Fruit fly (Drosophila melanogaster) whole organism, embryonic: Measurements from ENCODE around the gene CG31223.
A peak's percentile ranks its signal among the peaks of the same experiment; 100 is the strongest.

Experiments used
- Atf3 ChIP-seq: fragments of 200-800 bp; sonication (Bioruptor generic); optimal IDR thresholded peaks from 3 replicates; lab custom pipeline; 2016; ENCODE audit warnings: missing biosample characterization, missing genetic modification characterization
- B-H1 ChIP-seq: fragments of 200-800 bp; sonication (Bioruptor generic); IDR thresholded peaks from 3 replicates; pipeline ENCODE4 v1.3.6; 2022; ENCODE audit warnings: missing biosample characterization, missing genetic modification characterization
- CG10321 ChIP-seq: fragments of 200-800 bp; sonication (Bioruptor generic); IDR thresholded peaks from 2 replicates; pipeline ENCODE4 v1.3.6; 2022; ENCODE audit warnings: missing biosample characterization, missing genetic modification characterization
- CG14860 ChIP-seq: fragments of 200-800 bp; sonication (Bioruptor generic); IDR thresholded peaks from 3 replicates; pipeline ENCODE4 v1.3.6; 2022; ENCODE audit warnings: missing biosample characterization, missing genetic modification characterization; ENCODE audit not compliant: partially characterized antibody
- CG17802 ChIP-seq: fragments of 200-800 bp; sonication (Bioruptor generic); optimal IDR thresholded peaks from 2 replicates; lab custom pipeline; 2018; ENCODE audit warnings: missing biosample characterization, mild to moderate bottlenecking, missing genetic modification characterization, moderate library complexity
- CG17829 ChIP-seq: fragments of 200-800 bp; optimal IDR thresholded peaks from 2 replicates; lab custom pipeline; 2019; ENCODE audit warnings: missing biosample characterization, mild to moderate bottlenecking, missing genetic modification characterization, moderate library complexity
- CG31365 ChIP-seq: fragments of 200-800 bp; sonication (Bioruptor generic); optimal IDR thresholded peaks from 2 replicates; lab custom pipeline; 2018; ENCODE audit warnings: missing biosample characterization, mild to moderate bottlenecking, missing genetic modification characterization
- CG31388 ChIP-seq: fragments of 200-800 bp; sonication (Bioruptor generic); optimal IDR thresholded peaks from 2 replicates; lab custom pipeline; 2016; ENCODE audit warnings: missing biosample characterization, missing genetic modification characterization
- CG4328 ChIP-seq: fragments of 200-800 bp; sonication (Bioruptor generic); optimal IDR thresholded peaks from 3 replicates; lab custom pipeline; 2017; ENCODE audit warnings: missing biosample characterization, missing genetic modification reagents, missing genetic modification characterization
- CG6854 ChIP-seq: fragments of 200-800 bp; sonication (Bioruptor generic); optimal IDR thresholded peaks from 3 replicates; lab custom pipeline; 2017; ENCODE audit warnings: missing biosample characterization, mild to moderate bottlenecking, missing genetic modification characterization
- CG8388 ChIP-seq: fragments of 200-800 bp; sonication (Bioruptor generic); optimal IDR thresholded peaks from 2 replicates; lab custom pipeline; 2019; ENCODE audit warnings: missing biosample characterization, mild to moderate bottlenecking, missing genetic modification characterization, moderate library complexity
- CG8944 ChIP-seq: fragments of 200-800 bp; sonication (Bioruptor generic); optimal IDR thresholded peaks from 3 replicates; lab custom pipeline; 2016; ENCODE audit warnings: missing biosample characterization, missing genetic modification characterization
- CG9215 ChIP-seq: fragments of 200-800 bp; sonication (Bioruptor generic); IDR thresholded peaks from 2 replicates; pipeline ENCODE4 v1.3.6; 2022; ENCODE audit warnings: missing biosample characterization, missing genetic modification characterization
- CTCF ChIP-seq: fragments of 200-800 bp; sonication (Bioruptor generic); optimal IDR thresholded peaks from 2 replicates; lab custom pipeline; 2017; ENCODE audit warnings: missing biosample characterization, mild to moderate bottlenecking, missing genetic modification characterization, moderate library complexity
- Dfd ChIP-seq, 2 experiments: fragments of >200 bp; optimal IDR thresholded peaks; 2 replicates each; lab custom pipeline; 2017; ENCODE audit warnings: missing biosample characterization in 2 of 2, missing genetic modification characterization in 2 of 2
- E2f1 ChIP-seq: fragments of 200-800 bp; sonication (Bioruptor generic); IDR thresholded peaks from 2 replicates; pipeline ENCODE4 v1.3.6; 2022; ENCODE audit warnings: missing biosample characterization, missing genetic modification characterization
- Fer3 ChIP-seq: fragments of 200-800 bp; sonication (Bioruptor generic); optimal IDR thresholded peaks from 2 replicates; lab custom pipeline; 2018; ENCODE audit warnings: missing biosample characterization, mild to moderate bottlenecking, missing genetic modification characterization, moderate library complexity
- HLHmδ ChIP-seq: fragments of 200-800 bp; sonication (Bioruptor generic); optimal IDR thresholded peaks from 2 replicates; lab custom pipeline; 2018; ENCODE audit warnings: missing biosample characterization, mild to moderate bottlenecking, missing genetic modification characterization, moderate library complexity
- Hey ChIP-seq: fragments of 200-800 bp; sonication (Bioruptor generic); optimal IDR thresholded peaks from 3 replicates; lab custom pipeline; 2018; ENCODE audit warnings: missing biosample characterization, mild to moderate bottlenecking, missing genetic modification characterization
- HmgZ ChIP-seq: fragments of 200-800 bp; sonication (Bioruptor generic); optimal IDR thresholded peaks from 2 replicates; lab custom pipeline; 2018; ENCODE audit warnings: missing biosample characterization, mild to moderate bottlenecking, missing genetic modification characterization
- Jarid2 ChIP-seq: fragments of 200-800 bp; sonication (Bioruptor generic); optimal IDR thresholded peaks from 3 replicates; lab custom pipeline; 2017; ENCODE audit warnings: mild to moderate bottlenecking, missing biosample characterization, missing genetic modification reagents, missing genetic modification characterization
- Nf-YA ChIP-seq: fragments of 200-800 bp; sonication (Bioruptor generic); IDR thresholded peaks from 2 replicates; pipeline ENCODE4 v1.3.6; 2022; ENCODE audit warnings: missing biosample characterization, missing genetic modification characterization
- Oli ChIP-seq: fragments of 200-800 bp; sonication (Bioruptor generic); optimal IDR thresholded peaks from 2 replicates; lab custom pipeline; 2018; ENCODE audit warnings: missing biosample characterization, mild to moderate bottlenecking, missing genetic modification characterization, moderate library complexity
- Tbp ChIP-seq: fragments of >200 bp; optimal IDR thresholded peaks from 2 replicates; lab custom pipeline; 2018; ENCODE audit warnings: missing biosample characterization, missing genetic modification characterization
- Trl ChIP-seq, 3 experiments: fragments of >200 bp in 2 of 3; fragments of 200-800 bp in 1 of 3; sonication (Bioruptor generic) in 1 of 3; optimal IDR thresholded peaks; 2 replicates in 1 of 3; 3 replicates in 2 of 3; lab custom pipeline; 2016 to 2017; ENCODE audit warnings: missing biosample characterization in 1 of 3, missing genetic modification characterization in 1 of 3
- ac ChIP-seq: fragments of 200-800 bp; sonication (Bioruptor generic); optimal IDR thresholded peaks from 3 replicates; lab custom pipeline; 2017; ENCODE audit warnings: missing biosample characterization, mild to moderate bottlenecking, missing genetic modification characterization
- cwo ChIP-seq: fragments of 200-800 bp; sonication (Bioruptor generic); optimal IDR thresholded peaks from 3 replicates; lab custom pipeline; 2017; ENCODE audit warnings: missing biosample characterization, missing genetic modification characterization, mild to moderate bottlenecking, moderate library complexity, missing genetic modification reagents
- dan ChIP-seq: fragments of 200-800 bp; sonication (Bioruptor generic); IDR thresholded peaks from 2 replicates; pipeline ENCODE4 v1.3.6; 2022; ENCODE audit warnings: missing biosample characterization, missing genetic modification characterization
- eyg ChIP-seq: fragments of 200-800 bp; sonication (Bioruptor generic); optimal IDR thresholded peaks from 3 replicates; lab custom pipeline; 2016; ENCODE audit warnings: missing biosample characterization, missing genetic modification characterization
- gcm ChIP-seq: fragments of 200-800 bp; sonication (Bioruptor generic); optimal IDR thresholded peaks from 2 replicates; lab custom pipeline; 2019; ENCODE audit warnings: missing biosample characterization, mild to moderate bottlenecking, missing genetic modification characterization, moderate library complexity
- gem ChIP-seq: fragments of 200-800 bp; sonication (Bioruptor generic); optimal IDR thresholded peaks from 2 replicates; lab custom pipeline; 2019; ENCODE audit warnings: missing biosample characterization, mild to moderate bottlenecking, missing genetic modification characterization, moderate library complexity
- grn ChIP-seq: fragments of 200-800 bp; sonication (Bioruptor generic); optimal IDR thresholded peaks from 3 replicates; lab custom pipeline; 2017; ENCODE audit warnings: missing biosample characterization, missing genetic modification characterization
- gt ChIP-seq: fragments of 200-800 bp; sonication (Bioruptor generic); IDR thresholded peaks from 2 replicates; pipeline ENCODE4 v1.3.6; 2022; ENCODE audit warnings: missing biosample characterization, missing genetic modification characterization
- her ChIP-seq: fragments of 200-800 bp; sonication (Bioruptor generic); optimal IDR thresholded peaks from 2 replicates; lab custom pipeline; 2016; ENCODE audit warnings: missing biosample characterization, missing genetic modification characterization
- hth ChIP-seq: fragments of >200 bp; optimal IDR thresholded peaks from 2 replicates; lab custom pipeline; 2017; ENCODE audit warnings: inconsistent platforms
- ind ChIP-seq: fragments of 200-800 bp; sonication (Bioruptor generic); optimal IDR thresholded peaks from 3 replicates; lab custom pipeline; 2016; ENCODE audit warnings: missing biosample characterization, missing genetic modification characterization
- jigr1 ChIP-seq: fragments of 200-800 bp; sonication (Bioruptor generic); IDR thresholded peaks from 3 replicates; pipeline ENCODE4 v1.3.6; 2022; ENCODE audit warnings: missing biosample characterization, missing genetic modification characterization
- pfk ChIP-seq: fragments of 200-800 bp; sonication (Bioruptor generic); optimal IDR thresholded peaks from 2 replicates; lab custom pipeline; 2018; ENCODE audit warnings: missing biosample characterization, mild to moderate bottlenecking, missing genetic modification characterization, moderate library complexity
- pita ChIP-seq: fragments of 200-800 bp; sonication (Bioruptor generic); optimal IDR thresholded peaks from 2 replicates; lab custom pipeline; 2017; ENCODE audit warnings: missing biosample characterization, mild to moderate bottlenecking, missing genetic modification characterization
- pnt ChIP-seq: fragments of 200-800 bp; sonication (Bioruptor generic); optimal IDR thresholded peaks from 3 replicates; lab custom pipeline; 2016; ENCODE audit warnings: missing biosample characterization, missing genetic modification characterization
- pum ChIP-seq: fragments of 200-800 bp; sonication (Bioruptor generic); optimal IDR thresholded peaks from 2 replicates; lab custom pipeline; 2016; ENCODE audit warnings: missing biosample characterization, missing genetic modification characterization
- scrt ChIP-seq: fragments of 200-800 bp; sonication (Bioruptor generic); optimal IDR thresholded peaks from 2 replicates; lab custom pipeline; 2018; ENCODE audit warnings: missing biosample characterization, mild to moderate bottlenecking, missing genetic modification characterization, moderate library complexity
- sens ChIP-seq: fragments of 200-800 bp; sonication (Bioruptor generic); peaks from one replicate; lab custom pipeline; 2016; ENCODE audit warnings: missing biosample characterization, missing genetic modification characterization
- slbo ChIP-seq: fragments of 200-800 bp; sonication (Bioruptor generic); IDR thresholded peaks from 2 replicates; pipeline ENCODE4 v1.3.6; 2022; ENCODE audit warnings: missing biosample characterization, missing genetic modification characterization
- ssp ChIP-seq: fragments of 200-800 bp; sonication (Bioruptor generic); IDR thresholded peaks from 2 replicates; pipeline ENCODE4 v1.3.6; 2022; ENCODE audit warnings: missing biosample characterization, missing genetic modification characterization
- stc ChIP-seq: fragments of 200-800 bp; sonication (Bioruptor generic); IDR thresholded peaks from 2 replicates; pipeline ENCODE4 v1.3.6; 2022; ENCODE audit warnings: missing biosample characterization, missing genetic modification characterization
- sug ChIP-seq: fragments of 200-800 bp; optimal IDR thresholded peaks from 2 replicates; lab custom pipeline; 2019; ENCODE audit warnings: missing biosample characterization, mild to moderate bottlenecking, missing genetic modification characterization, moderate library complexity
- tgo ChIP-seq: fragments of 200-800 bp; sonication (Bioruptor generic); IDR thresholded peaks from 3 replicates; pipeline ENCODE4 v1.3.6; 2022; ENCODE audit warnings: missing biosample characterization, missing genetic modification characterization
- tna ChIP-seq: fragments of 200-800 bp; sonication (Bioruptor generic); IDR thresholded peaks from 2 replicates; pipeline ENCODE4 v1.3.6; 2022; ENCODE audit warnings: missing biosample characterization, missing genetic modification characterization; ENCODE audit not compliant: partially characterized antibody
- unpg ChIP-seq: fragments of 200-800 bp; sonication (Bioruptor generic); optimal IDR thresholded peaks from 3 replicates; lab custom pipeline; 2018; ENCODE audit warnings: missing biosample characterization, mild to moderate bottlenecking, missing genetic modification characterization, moderate library complexity
- vnd ChIP-seq: fragments of 200-800 bp; sonication (Bioruptor generic); IDR thresholded peaks from 3 replicates; pipeline ENCODE4 v1.3.6; 2022; ENCODE audit warnings: missing biosample characterization, missing genetic modification characterization; ENCODE audit not compliant: partially characterized antibody
- yki ChIP-seq: fragments of >200 bp; optimal IDR thresholded peaks from 3 replicates; lab custom pipeline; 2018

Gene CG31223

DNA sequence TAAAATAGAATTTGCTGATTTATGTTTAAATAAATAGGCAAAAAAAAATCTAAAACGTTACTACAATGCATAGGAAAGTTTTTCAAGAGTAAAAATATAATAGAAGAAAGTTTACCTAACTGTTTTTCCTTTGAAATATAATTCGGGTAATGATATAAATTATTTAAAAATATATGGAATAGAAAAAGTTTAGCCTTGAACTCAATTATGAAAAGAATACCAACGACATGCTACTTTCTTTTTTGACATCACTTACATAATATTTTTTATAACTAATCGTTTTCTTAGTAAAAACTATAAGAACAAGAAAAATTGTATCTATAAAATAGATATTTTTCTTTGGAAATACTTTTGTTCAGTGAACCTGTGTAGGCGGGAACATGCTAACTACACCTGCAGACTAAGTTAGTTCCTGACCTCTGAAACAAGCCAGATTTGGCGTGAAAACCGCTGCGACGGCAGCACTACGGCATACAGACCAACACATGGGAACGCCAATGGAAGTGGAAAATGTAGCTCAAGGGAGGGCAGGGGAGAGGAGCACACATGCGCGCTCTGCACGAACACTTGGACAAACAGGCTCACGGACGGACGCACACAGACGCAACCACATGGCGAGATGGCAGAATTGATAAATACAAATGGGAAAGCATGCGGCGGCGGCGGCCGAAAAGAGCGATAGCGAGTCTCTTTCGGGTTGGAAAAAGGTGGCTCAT lies 1.4 kb upstream of the CG31223 start (continued):
- TF ChIP-seq CG17802 (tag; lab: Kevin White, UChicago) (no peak), gem (tag; lab: Kevin White, UChicago) (peak; percentile 61), Dfd (GFP tag; optimal IDR thresholded peaks at IDR 0.05; lab: Kevin White, UChicago) (no peak), pum (GFP tag; lab: Kevin White, UChicago) (no peak), sens (GFP tag; lab: Kevin White, UChicago) (peak; percentile 65), Jarid2 (GFP tag; lab: Kevin White, UChicago) (no peak), Oli (tag; lab: Kevin White, UChicago) (peak; percentile 51), gcm (no peak), pnt (GFP tag; lab: Kevin White, UChicago) (no peak), E2f1 (GFP tag; lab: Robert Waterston, UW) (no peak), CG14860 (GFP tag; lab: Robert Waterston, UW) (no peak), slbo (GFP tag; lab: Robert Waterston, UW) (peak; percentile 46), yki (lab: Kevin White, UChicago) (no peak), eyg (GFP tag; lab: Kevin White, UChicago) (no peak), CG9215 (GFP tag; lab: Robert Waterston, UW) (no peak), scrt (GFP tag; lab: Kevin White, UChicago) (peak; percentile 3), vnd (GFP tag; lab: Robert Waterston, UW) (no peak), ssp (GFP tag; lab: Robert Waterston, UW) (no peak), gt (GFP tag; lab: Robert Waterston, UW) (no peak), jigr1 (no peak), pfk (GFP tag; lab: Kevin White, UChicago) (no peak), Fer3 (tag; lab: Kevin White, UChicago) (no peak), CG6854 (GFP tag; lab: Kevin White, UChicago) (no peak), CG17829 (peak; percentile 16), CG8944 (no peak), pita (GFP tag; lab: Kevin White, UChicago) (no peak), her (GFP tag; lab: Kevin White, UChicago) (no peak), B-H1 (GFP tag; lab: Robert Waterston, UW) (no peak), hth (lab: Kevin White, UChicago) (no peak), CG31388 (no peak), stc (no peak), cwo (GFP tag; lab: Kevin White, UChicago) (peak; percentile 72), grn (GFP tag; lab: Kevin White, UChicago) (peak; percentile 98), CG31365 (tag; lab: Kevin White, UChicago) (no peak), tgo (no peak), unpg (GFP tag; lab: Kevin White, UChicago) (no peak), CG8388 (GFP tag; lab: Kevin White, UChicago) (no peak), HmgZ (tag; lab: Kevin White, UChicago) (peak; percentile 62), ind (GFP tag; lab: Kevin White, UChicago) (no peak), dan (no peak), Hey (peak; percentile 46), CG10321 (peak; percentile 39; the same call in 1 of the 2 replicates), tna (no peak), Atf3 (GFP tag; lab: Kevin White, UChicago) (no peak), CG4328 (GFP tag; lab: Kevin White, UChicago) (no peak), HLHmδ (GFP tag; lab: Kevin White, UChicago) (peak; percentile 81), ac (GFP tag; lab: Kevin White, UChicago) (no peak), sug (peak; percentile 77), CTCF (GFP tag; lab: Kevin White, UChicago) (no peak), Trl (optimal IDR thresholded peaks at IDR 0.05; lab: Kevin White, UChicago) (peak; percentile 41 to 47), Trl (GFP tag; optimal IDR thresholded peaks at IDR 0.05; lab: Kevin White, UChicago) (no peak), Tbp (GFP tag; lab: Kevin White, UChicago) (no peak), Nf-YA (no peak)
